Worm (Caenorhabditis elegans): ENCODE results near the gene K02F3.2.

K02F3.2 gene

ce11 chrIII:835713-836278, 9.8 kb upstream of the K02F3.2 start (continued):
- TF ChIP-seq nhr-6 (tag; optimal IDR thresholded peaks at IDR 0.05), result no peak
- TF ChIP-seq unc-39 (tag; optimal IDR thresholded peaks at IDR 0.05), result no peak
- TF ChIP-seq dmd-9 (GFP tag; IDR thresholded peaks at IDR 0.05), result peak; percentile 85
- no peak for TF ChIP-seq daf-12 (tag; optimal IDR thresholded peaks at IDR 0.05)
- peak; percentile 93 for TF ChIP-seq tra-1 (GFP tag; IDR thresholded peaks at IDR 0.05)
- TF ChIP-seq dmd-6 (GFP tag; IDR thresholded peaks at IDR 0.05), result peak; percentile 76
- TF ChIP-seq lin-39 (tag; optimal IDR thresholded peaks at IDR 0.05), result no peak
- TF ChIP-seq nhr-102 (tag; optimal IDR thresholded peaks at IDR 0.05), result peak; percentile 92
- peak; percentile 93; the same call in 1 of the 2 replicates for TF ChIP-seq vab-7 (GFP tag; IDR thresholded peaks at IDR 0.05)
- TF ChIP-seq mdt-29 (GFP tag; IDR thresholded peaks at IDR 0.05), result peak; percentile 93
- TF ChIP-seq set-16 (GFP tag; IDR thresholded peaks at IDR 0.05), result peak; percentile 60
- TF ChIP-seq F10B5.3 (tag; optimal IDR thresholded peaks at IDR 0.05), result peak; percentile 16
- TF ChIP-seq lim-7 (GFP tag; IDR thresholded peaks at IDR 0.05), result peak; percentile 95
- TF ChIP-seq Y75B8A.6 (GFP tag; IDR thresholded peaks at IDR 0.05), result peak; percentile 99
- TF ChIP-seq ceh-20 (GFP tag; IDR thresholded peaks at IDR 0.05), result peak; percentile 87
- TF ChIP-seq spr-1 (tag; optimal IDR thresholded peaks at IDR 0.05), result peak; percentile 58
- TF ChIP-seq fos-1 (tag; optimal IDR thresholded peaks at IDR 0.05), result peak; percentile 82
- peak; percentile 99 for TF ChIP-seq Y105C5A.15 (GFP tag; IDR thresholded peaks at IDR 0.05)
- TF ChIP-seq egl-43 (GFP tag; IDR thresholded peaks at IDR 0.05), result peak; percentile 96
- peak; percentile 95 for TF ChIP-seq pha-4 (GFP tag; IDR thresholded peaks at IDR 0.05)
- no peak for TF ChIP-seq pha-4 (tag; optimal IDR thresholded peaks at IDR 0.05)
- TF ChIP-seq T26A8.4 (GFP tag; IDR thresholded peaks at IDR 0.05), result peak; percentile 98
- peak; percentile 94 for TF ChIP-seq php-3 (GFP tag; IDR thresholded peaks at IDR 0.05)
- peak; percentile 83 for TF ChIP-seq lin-29 (GFP tag; IDR thresholded peaks at IDR 0.05)
- TF ChIP-seq nhr-48 (tag; optimal IDR thresholded peaks at IDR 0.05), result peak; percentile 72
- TF ChIP-seq nhr-76 (tag; optimal IDR thresholded peaks at IDR 0.05), result no peak
- TF ChIP-seq fkh-10 (GFP tag; optimal IDR thresholded peaks at IDR 0.05), result no peak
- TF ChIP-seq nhr-111 (GFP tag; optimal IDR thresholded peaks at IDR 0.05), result peak; percentile 99
- no peak for TF ChIP-seq aly-2 (tag; optimal IDR thresholded peaks at IDR 0.05)
- TF ChIP-seq tag-97 (GFP tag; IDR thresholded peaks at IDR 0.05), result peak; percentile 74; the same call in 1 of the 2 replicates
- peak; percentile 40 for TF ChIP-seq F37D6.2 (tag; optimal IDR thresholded peaks at IDR 0.05)
- no peak for TF ChIP-seq ztf-7 (tag; optimal IDR thresholded peaks at IDR 0.05)
- TF ChIP-seq lsy-2 (tag; optimal IDR thresholded peaks at IDR 0.05), result peak; percentile 66 to 69
- peak; percentile 99 for TF ChIP-seq aha-1 (tag)
- TF ChIP-seq snpc-1.2 (GFP tag; IDR thresholded peaks at IDR 0.05), result peak; percentile 84
- peak; percentile 94 for TF ChIP-seq jun-1 (tag; optimal IDR thresholded peaks at IDR 0.05)
- TF ChIP-seq nhr-11 (tag; optimal IDR thresholded peaks at IDR 0.05), result no peak
- peak; percentile 41 to 53 for TF ChIP-seq mdl-1 (tag; optimal IDR thresholded peaks at IDR 0.05)
- 0 out of 2 replicates have a peak, but pooled peaks have one; percentile 79 for TF ChIP-seq daf-19 (GFP tag; conservative IDR thresholded peaks at IDR 0.05)
- 0 out of 2 replicates have a peak, but pooled peaks have one; percentile 58 for TF ChIP-seq F44E2.7 (GFP tag; IDR thresholded peaks at IDR 0.05)
- TF ChIP-seq sdz-12 (GFP tag; optimal IDR thresholded peaks at IDR 0.05), result peak; percentile 99
- peak; percentile 82 for TF ChIP-seq lin-38 (GFP tag; IDR thresholded peaks at IDR 0.05)
- no peak for TF ChIP-seq R02D3.7 (tag; optimal IDR thresholded peaks at IDR 0.05)
- peak; percentile 88 for TF ChIP-seq spr-3 (GFP tag; optimal IDR thresholded peaks at IDR 0.05)
- TF ChIP-seq pqm-1 (tag; optimal IDR thresholded peaks at IDR 0.05), result peak; percentile 5
- TF ChIP-seq unc-62 (GFP tag; optimal IDR thresholded peaks at IDR 0.05 in 1 of 2), result no peak
- no peak for TF ChIP-seq unc-62 (tag; optimal IDR thresholded peaks at IDR 0.05)
- TF ChIP-seq mes-2 (tag; optimal IDR thresholded peaks at IDR 0.05; ENCODE audit: poor library complexity, severe bottlenecking), result peak; percentile 77
- no peak for TF ChIP-seq unc-130 (GFP tag; optimal IDR thresholded peaks at IDR 0.05)
- peak; percentile 86 for TF ChIP-seq dve-1 (tag; optimal IDR thresholded peaks at IDR 0.05; ENCODE audit: insufficient read depth)
- TF ChIP-seq nhr-28 (tag; optimal IDR thresholded peaks at IDR 0.05), result peak; percentile 65
- TF ChIP-seq zfp-3 (GFP tag; conservative IDR thresholded peaks at IDR 0.05), result peak; percentile 99
